Worm (Caenorhabditis elegans) whole organism, L4/young adult: ENCODE data around the gene cest-24.

Source experiments
- dao-5 ChIP-seq: sonication (generic microtip); optimal IDR thresholded peaks from 2 replicates; lab custom pipeline; 2016; ENCODE audit warnings: missing genotype, missing genetic modification characterization, moderate library complexity, missing compliant biosample characterization
- him-1 ChIP-seq: sonication (generic microtip); optimal IDR thresholded peaks from 2 replicates; lab custom pipeline; 2016; ENCODE audit warnings: missing genotype, missing genetic modification reagents, missing genetic modification characterization, missing compliant biosample characterization

- no peak for TF ChIP-seq him-1 (tag; lab: Kevin White, UChicago)
- no peak for TF ChIP-seq dao-5 (tag; lab: Kevin White, UChicago)
These were observed 38.7 kb downstream of the cest-24 start for ce11 chrV:6355412-6355811.
